Worm (Caenorhabditis elegans) whole organism, young adult: Measurements from ENCODE around the gene srd-3.

Source experiments
- B0019.2 ChIP-seq: fragments of 200-800 bp; sonication (Bioruptor generic); conservative IDR thresholded peaks from 2 replicates; pipeline ENCODE4 v1.3.6; 2022; ENCODE audit warnings: missing genetic modification reagents, missing genetic modification characterization, missing compliant biosample characterization
- C06A6.2 ChIP-seq: fragments of 200-800 bp; sonication (Bioruptor generic); conservative IDR thresholded peaks from 2 replicates; pipeline ENCODE4 v1.3.6; 2022; ENCODE audit warnings: missing genetic modification characterization, missing compliant biosample characterization
- D2030.7 ChIP-seq: fragments of 200-800 bp; sonication (Bioruptor generic); IDR thresholded peaks from 2 replicates; pipeline ENCODE4 v1.3.6; 2022; ENCODE audit warnings: missing genetic modification reagents, missing genetic modification characterization, missing compliant biosample characterization
- F10E7.11 ChIP-seq: sonication (generic microtip); optimal IDR thresholded peaks from 2 replicates; lab custom pipeline; 2017; ENCODE audit warnings: mild to moderate bottlenecking, missing genetic modification characterization, moderate library complexity, missing compliant biosample characterization
- F22D6.2 ChIP-seq: sonication (generic microtip); optimal IDR thresholded peaks from 2 replicates; lab custom pipeline; 2016; ENCODE audit warnings: mild to moderate bottlenecking, missing genetic modification characterization, missing compliant biosample characterization
- F37B4.10 ChIP-seq: fragments of 200-800 bp; sonication (Bioruptor generic); IDR thresholded peaks from 2 replicates; pipeline ENCODE4 v1.3.6; 2022; ENCODE audit warnings: missing genetic modification characterization, missing compliant biosample characterization
- K12H6.12 ChIP-seq: fragments of 200-800 bp; sonication (Bioruptor generic); optimal IDR thresholded peaks from 2 replicates; lab custom pipeline; 2018; ENCODE audit warnings: mild to moderate bottlenecking, missing genetic modification characterization, missing compliant biosample characterization
- Y53G8AR.9 ChIP-seq: fragments of 200-800 bp; sonication (Bioruptor generic); conservative IDR thresholded peaks from 2 replicates; pipeline ENCODE4 v1.3.6; 2022; ENCODE audit warnings: missing genetic modification reagents, missing genetic modification characterization, missing compliant biosample characterization
- Y56A3A.18 ChIP-seq: fragments of 200-800 bp; sonication (Bioruptor generic); IDR thresholded peaks from 2 replicates; pipeline ENCODE4 v1.3.6; 2022; ENCODE audit warnings: missing genetic modification reagents, missing genetic modification characterization, missing compliant biosample characterization
- Y95B8A.8 ChIP-seq: fragments of 200-800 bp; sonication (Bioruptor generic); IDR thresholded peaks from 2 replicates; pipeline ENCODE4 v1.3.6; 2022; ENCODE audit warnings: missing genetic modification reagents, missing genetic modification characterization, missing compliant biosample characterization
- akir-1 ChIP-seq: fragments of 200-800 bp; sonication (Bioruptor generic); optimal IDR thresholded peaks from 2 replicates; lab custom pipeline; 2018; ENCODE audit warnings: mild to moderate bottlenecking, missing genetic modification characterization, moderate library complexity, missing compliant biosample characterization
- atf-7 ChIP-seq: sonication (generic microtip); optimal IDR thresholded peaks from 2 replicates; lab custom pipeline; 2017; ENCODE audit warnings: mild to moderate bottlenecking, missing genetic modification characterization, missing compliant biosample characterization
- attf-3 ChIP-seq: fragments of 200-800 bp; sonication (Bioruptor generic); conservative IDR thresholded peaks from 2 replicates; pipeline ENCODE4 v1.3.6; 2022; ENCODE audit warnings: missing genetic modification reagents, missing genetic modification characterization, missing compliant biosample characterization
- attf-5 ChIP-seq: fragments of 200-800 bp; sonication (Bioruptor generic); optimal IDR thresholded peaks from 2 replicates; lab custom pipeline; 2018; ENCODE audit warnings: mild to moderate bottlenecking, missing genetic modification characterization, missing compliant biosample characterization
- attf-6 ChIP-seq: fragments of 200-800 bp; sonication (Bioruptor generic); IDR thresholded peaks from 2 replicates; pipeline ENCODE4 v1.3.6; 2022; ENCODE audit warnings: missing genetic modification reagents, missing genetic modification characterization, missing compliant biosample characterization
- ceh-40 ChIP-seq: fragments of 200-800 bp; sonication (Bioruptor generic); IDR thresholded peaks from 2 replicates; pipeline ENCODE4 v1.3.6; 2022; ENCODE audit warnings: missing genetic modification characterization, missing compliant biosample characterization
- ceh-58 ChIP-seq: fragments of 200-800 bp; sonication (Bioruptor generic); IDR thresholded peaks from 2 replicates; pipeline ENCODE4 v1.3.6; 2022; ENCODE audit warnings: missing genetic modification characterization, missing compliant biosample characterization
- ceh-91 ChIP-seq: fragments of 200-800 bp; sonication (Bioruptor generic); IDR thresholded peaks from 2 replicates; pipeline ENCODE4 v1.3.6; 2022; ENCODE audit warnings: missing genetic modification reagents, missing genetic modification characterization, missing compliant biosample characterization
- dox-1 ChIP-seq: fragments of 200-800 bp; sonication (Bioruptor generic); IDR thresholded peaks from 2 replicates; pipeline ENCODE4 v1.3.6; 2022; ENCODE audit warnings: missing genetic modification reagents, missing genetic modification characterization, missing compliant biosample characterization
- dpl-1 ChIP-seq: fragments of 150-350 bp; optimal IDR thresholded peaks from 2 replicates; lab custom pipeline; 2014; ENCODE audit warnings: missing biosample characterization, missing genetic modification reagents, missing genetic modification characterization
- egl-44 ChIP-seq: fragments of 200-800 bp; sonication (Bioruptor generic); IDR thresholded peaks from 2 replicates; pipeline ENCODE4 v1.3.6; 2022; ENCODE audit warnings: missing genetic modification reagents, missing genetic modification characterization, missing compliant biosample characterization
- ekl-4 ChIP-seq: fragments of 200-800 bp; sonication (Bioruptor generic); IDR thresholded peaks from 2 replicates; pipeline ENCODE4 v1.3.6; 2022; ENCODE audit warnings: missing genetic modification reagents, missing genetic modification characterization, missing compliant biosample characterization
- fkh-3 ChIP-seq: sonication (generic microtip); optimal IDR thresholded peaks from 2 replicates; lab custom pipeline; 2016; ENCODE audit warnings: mild to moderate bottlenecking, missing genetic modification characterization, missing compliant biosample characterization
- hmg-1.2 ChIP-seq: fragments of 200-800 bp; sonication (Bioruptor generic); IDR thresholded peaks from 2 replicates; pipeline ENCODE4 v1.3.6; 2022; ENCODE audit warnings: missing genetic modification reagents, missing genetic modification characterization, missing compliant biosample characterization
- hrde-1 ChIP-seq: sonication (generic microtip); optimal IDR thresholded peaks from 2 replicates; lab custom pipeline; 2016; ENCODE audit warnings: missing genetic modification characterization, mild to moderate bottlenecking, missing compliant biosample characterization, moderate library complexity, missing genotype, missing genetic modification reagents, borderline replicate concordance
- madf-10 ChIP-seq: sonication (generic microtip); optimal IDR thresholded peaks from 2 replicates; lab custom pipeline; 2016; ENCODE audit warnings: mild to moderate bottlenecking, missing genetic modification characterization, missing compliant biosample characterization
- madf-3 ChIP-seq: fragments of 200-800 bp; sonication (Bioruptor generic); IDR thresholded peaks from 2 replicates; pipeline ENCODE4 v1.3.6; 2022; ENCODE audit warnings: missing genetic modification reagents, missing genetic modification characterization, missing compliant biosample characterization
- madf-6 ChIP-seq: fragments of 200-800 bp; sonication (Bioruptor generic); IDR thresholded peaks from 2 replicates; pipeline ENCODE4 v1.3.6; 2022; ENCODE audit warnings: missing genetic modification reagents, missing genetic modification characterization, missing compliant biosample characterization
- madf-8 ChIP-seq: fragments of 200-800 bp; sonication (Bioruptor generic); conservative IDR thresholded peaks from 2 replicates; pipeline ENCODE4 v1.3.6; 2022; ENCODE audit warnings: missing genetic modification reagents, missing genetic modification characterization, missing compliant biosample characterization
- mcd-1 ChIP-seq: fragments of 200-800 bp; sonication (Bioruptor generic); IDR thresholded peaks from 2 replicates; pipeline ENCODE4 v1.3.6; 2022; ENCODE audit warnings: missing genetic modification reagents, missing genetic modification characterization, missing compliant biosample characterization
- mes-4 ChIP-seq: sonication (generic microtip); optimal IDR thresholded peaks from 2 replicates; lab custom pipeline; 2016; ENCODE audit warnings: missing genotype, missing genetic modification characterization, missing compliant biosample characterization
- nfyb-1 ChIP-seq: fragments of 200-800 bp; sonication (Bioruptor generic); IDR thresholded peaks from 2 replicates; pipeline ENCODE4 v1.3.6; 2022; ENCODE audit warnings: missing genetic modification reagents, missing genetic modification characterization, missing compliant biosample characterization
- nhr-27 ChIP-seq: fragments of 200-800 bp; sonication (Bioruptor generic); optimal IDR thresholded peaks from 2 replicates; lab custom pipeline; 2018; ENCODE audit warnings: mild to moderate bottlenecking, missing genetic modification characterization, moderate library complexity, missing compliant biosample characterization
- nhr-80 ChIP-seq: sonication (generic microtip); optimal IDR thresholded peaks from 2 replicates; lab custom pipeline; 2016; ENCODE audit warnings: missing genetic modification characterization, missing compliant biosample characterization
- pha-4 ChIP-seq: fragments of 150-350 bp; sonication (generic microtip); optimal IDR thresholded peaks from 2 replicates; lab custom pipeline; 2014; ENCODE audit warnings: missing biosample characterization, missing genetic modification reagents, missing genetic modification characterization
- repo-1 ChIP-seq: sonication (generic microtip); optimal IDR thresholded peaks from 2 replicates; lab custom pipeline; 2017; ENCODE audit warnings: mild to moderate bottlenecking, missing genetic modification characterization, missing compliant biosample characterization
- snpc-1.3 ChIP-seq: sonication (generic microtip); optimal IDR thresholded peaks from 2 replicates; lab custom pipeline; 2017; ENCODE audit warnings: missing genetic modification characterization, mild to moderate bottlenecking, missing compliant biosample characterization, antibody characterized with exemption, moderate library complexity, missing genotype, missing genetic modification reagents; ENCODE audit not compliant: insufficient read depth
- tbp1 ChIP-seq: fragments of 200-800 bp; sonication (Bioruptor generic); optimal IDR thresholded peaks from 2 replicates; lab custom pipeline; 2018; ENCODE audit warnings: mild to moderate bottlenecking, missing genetic modification characterization, missing compliant biosample characterization
- unc-130 ChIP-seq: sonication (generic microtip); optimal IDR thresholded peaks from 2 replicates; lab custom pipeline; 2016; ENCODE audit warnings: missing genetic modification reagents, missing genetic modification characterization, missing compliant biosample characterization
- unc-62 ChIP-seq: fragments of 150-350 bp; optimal IDR thresholded peaks from 2 replicates; lab custom pipeline; 2014; ENCODE audit warnings: missing biosample characterization, missing genetic modification reagents, missing genetic modification characterization
- ztf-22 ChIP-seq: fragments of 200-800 bp; sonication (Bioruptor generic); optimal IDR thresholded peaks from 2 replicates; lab custom pipeline; 2018; ENCODE audit warnings: mild to moderate bottlenecking, missing genetic modification characterization, moderate library complexity, missing compliant biosample characterization

srd-3 gene

DNA sequence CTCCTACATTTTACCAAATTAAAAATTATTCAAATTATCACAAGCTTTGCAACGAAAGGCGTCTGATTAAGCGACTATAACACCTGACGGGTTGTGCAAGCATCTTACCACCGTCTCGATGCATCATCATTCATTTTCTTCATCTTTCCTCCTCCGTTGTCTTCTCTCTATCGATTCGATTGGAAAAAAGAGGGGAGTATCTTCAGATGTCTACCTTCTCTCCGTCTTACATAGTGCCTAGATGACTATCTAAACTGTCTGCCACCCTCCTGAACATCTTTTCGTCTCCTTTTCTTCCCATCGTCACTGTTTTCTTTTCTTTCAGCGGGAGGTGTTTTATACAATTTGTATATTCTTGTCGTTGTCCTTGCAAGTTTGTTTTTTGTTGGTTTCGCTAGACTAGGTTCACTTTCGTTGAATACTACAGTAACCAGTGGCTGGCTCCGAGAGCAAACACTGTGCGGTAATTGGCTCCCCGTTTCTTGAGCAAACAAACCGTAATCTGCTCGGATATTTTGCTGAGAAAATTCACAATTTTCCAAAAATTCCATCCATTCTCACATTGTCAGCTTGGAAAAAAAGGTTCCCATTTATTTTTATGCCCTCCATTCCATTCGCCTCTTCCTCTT, 30.6 kb upstream of the srd-3 start (continued):
- TF ChIP-seq F22D6.2 (tag; lab: Kevin White, UChicago) (no peak), madf-8 (no peak), F10E7.11 (no peak), akir-1 (GFP tag; lab: Kevin White, UChicago) (no peak), hmg-1.2 (GFP tag; lab: Robert Waterston, UW) (peak; percentile 61; the same call in 1 of the 2 replicates), attf-5 (GFP tag; lab: Kevin White, UChicago) (peak; percentile 37), attf-3 (GFP tag; lab: Robert Waterston, UW) (no peak)

DNA sequence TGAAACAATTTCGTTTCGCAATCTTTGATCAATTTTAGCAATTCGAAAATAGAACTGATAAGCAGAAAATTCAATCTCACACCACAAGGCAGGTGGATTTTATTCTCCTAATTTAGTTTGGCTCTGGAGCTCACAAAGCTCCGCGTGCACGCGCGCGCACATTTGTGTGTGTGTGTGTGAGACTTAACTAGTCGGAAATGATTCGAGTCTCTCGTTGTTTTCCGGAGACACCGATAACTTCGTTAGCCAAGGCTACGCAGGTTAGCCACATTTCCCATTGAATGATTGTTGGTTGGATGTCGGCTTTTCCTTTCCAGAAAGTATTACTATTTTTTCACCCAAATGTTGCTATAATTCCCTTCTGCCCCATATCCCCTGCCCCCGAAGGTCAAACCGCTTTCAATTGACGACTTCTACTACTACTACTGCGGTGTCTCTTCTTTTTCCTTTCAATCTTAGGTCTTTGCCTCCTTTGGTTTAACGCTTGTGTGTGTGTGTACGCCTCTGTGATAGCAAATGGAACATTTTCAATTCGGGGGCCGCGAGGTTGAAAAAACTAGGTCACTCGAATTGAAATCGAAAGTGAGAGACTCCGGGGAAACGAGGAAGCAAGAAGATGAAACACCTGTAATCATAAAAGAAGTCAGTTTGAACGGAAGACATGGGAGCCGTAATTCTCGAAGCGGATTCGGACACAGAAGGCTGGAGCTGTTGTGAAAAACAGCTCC, 29.3 kb upstream of the srd-3 start:
- no peak for TF ChIP-seq hmg-1.2 (GFP tag; lab: Robert Waterston, UW)
- peak; percentile 51 for TF ChIP-seq nhr-80 (tag; lab: Kevin White, UChicago)
- TF ChIP-seq nhr-27 (tag; lab: Kevin White, UChicago): no peak
- TF ChIP-seq madf-10 (tag; lab: Kevin White, UChicago): no peak

DNA sequence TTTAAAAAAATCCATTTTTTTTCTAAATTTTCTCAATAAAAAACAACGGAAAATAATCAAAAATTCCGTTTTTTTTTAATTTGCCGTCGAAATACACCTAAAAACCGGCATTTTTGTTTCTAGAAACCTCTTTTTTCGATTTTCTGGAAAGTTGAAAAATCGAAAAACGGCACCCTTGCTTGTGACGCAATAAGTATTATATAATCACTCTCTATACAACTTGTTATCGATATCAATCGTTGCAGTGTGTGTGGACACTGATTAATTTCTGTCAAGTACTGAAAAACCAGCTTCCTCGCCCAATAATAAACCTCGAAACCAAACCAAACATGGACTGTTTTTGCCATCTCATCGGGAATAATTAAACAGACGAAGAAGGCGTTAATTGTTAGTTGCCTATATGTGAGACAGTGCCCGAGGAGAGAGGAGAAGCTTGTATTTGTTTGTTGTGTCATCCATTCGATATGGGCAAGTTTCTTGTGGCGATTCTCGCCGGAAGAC, 28.2 kb upstream of the srd-3 start:
- TF ChIP-seq B0019.2 (no peak), Y56A3A.18 (no peak), Y95B8A.8 (GFP tag; lab: Robert Waterston, UW) (no peak), attf-6 (GFP tag; lab: Robert Waterston, UW) (no peak), ceh-40 (GFP tag; lab: Robert Waterston, UW) (no peak), atf-7 (tag; lab: Kevin White, UChicago) (no peak), attf-5 (GFP tag; lab: Kevin White, UChicago) (no peak), dox-1 (no peak)

DNA sequence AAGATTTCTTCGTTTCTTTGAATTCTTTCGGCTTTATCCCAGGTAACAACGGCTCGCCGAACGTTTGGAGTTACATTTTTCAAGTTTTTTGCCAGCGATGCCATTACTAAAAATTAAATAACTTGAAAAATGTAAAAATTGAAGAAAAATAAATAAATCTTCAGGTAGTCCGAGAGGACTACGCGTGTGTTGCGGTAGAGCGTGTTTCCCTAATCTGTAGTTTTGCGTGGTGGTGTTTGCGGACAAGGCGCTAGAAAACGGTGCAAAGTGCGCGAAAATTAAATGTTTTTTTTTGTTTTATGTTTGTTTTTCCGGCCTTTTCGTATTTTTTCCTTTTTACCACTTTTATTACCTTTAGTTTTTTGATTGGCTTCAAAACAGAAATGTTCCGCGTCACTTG, 27.1 kb upstream of the srd-3 start, which contains the start of gene mrpl-28:
Gene mrpl-28 (minus strand): TSS at position 106 of the 400 bp plus-strand sequence.
- TF ChIP-seq ztf-22 (GFP tag; lab: Kevin White, UChicago) (no peak), unc-62 (GFP tag; lab: Kevin White, UChicago) (no peak), F22D6.2 (tag; lab: Kevin White, UChicago) (peak; percentile 11), ceh-40 (GFP tag; lab: Robert Waterston, UW) (no peak), K12H6.12 (tag; lab: Kevin White, UChicago) (peak; percentile 20), D2030.7 (GFP tag; lab: Robert Waterston, UW) (peak; percentile 90), repo-1 (tag; lab: Kevin White, UChicago) (peak; percentile 37), madf-3 (GFP tag; lab: Robert Waterston, UW) (no peak), snpc-1.3 (tag; lab: Kevin White, UChicago) (peak; percentile 17), ekl-4 (GFP tag; lab: Robert Waterston, UW) (peak; percentile 92), ceh-91 (GFP tag; lab: Robert Waterston, UW) (peak; percentile 35; the same call in 1 of the 2 replicates), dox-1 (peak; percentile 87), mcd-1 (GFP tag; lab: Robert Waterston, UW) (peak; percentile 99), ceh-58 (GFP tag; lab: Robert Waterston, UW) (no peak), unc-130 (GFP tag; lab: Kevin White, UChicago) (peak; percentile 20), Y56A3A.18 (peak; percentile 73; the same call in 1 of the 2 replicates), mes-4 (tag; lab: Kevin White, UChicago) (no peak), dpl-1 (GFP tag; lab: Kevin White, UChicago) (peak; percentile 74), B0019.2 (no peak), F37B4.10 (GFP tag; lab: Robert Waterston, UW) (no peak), hrde-1 (tag; lab: Kevin White, UChicago) (peak; percentile 6), tbp1 (GFP tag; lab: Kevin White, UChicago) (peak; percentile 60), egl-44 (GFP tag; lab: Robert Waterston, UW) (no peak), Y53G8AR.9 (peak; percentile 89), pha-4 (tag; lab: Kevin White, UChicago) (peak; percentile 3), C06A6.2 (GFP tag; lab: Robert Waterston, UW) (no peak), madf-6 (GFP tag; lab: Robert Waterston, UW) (peak; percentile 76), nfyb-1 (GFP tag; lab: Robert Waterston, UW) (peak; percentile 81), fkh-3 (tag; lab: Kevin White, UChicago) (no peak), attf-3 (GFP tag; lab: Robert Waterston, UW) (peak; percentile 68)
